Fruit fly (Drosophila melanogaster): Measurements from ENCODE around the gene Hers.

DNA sequence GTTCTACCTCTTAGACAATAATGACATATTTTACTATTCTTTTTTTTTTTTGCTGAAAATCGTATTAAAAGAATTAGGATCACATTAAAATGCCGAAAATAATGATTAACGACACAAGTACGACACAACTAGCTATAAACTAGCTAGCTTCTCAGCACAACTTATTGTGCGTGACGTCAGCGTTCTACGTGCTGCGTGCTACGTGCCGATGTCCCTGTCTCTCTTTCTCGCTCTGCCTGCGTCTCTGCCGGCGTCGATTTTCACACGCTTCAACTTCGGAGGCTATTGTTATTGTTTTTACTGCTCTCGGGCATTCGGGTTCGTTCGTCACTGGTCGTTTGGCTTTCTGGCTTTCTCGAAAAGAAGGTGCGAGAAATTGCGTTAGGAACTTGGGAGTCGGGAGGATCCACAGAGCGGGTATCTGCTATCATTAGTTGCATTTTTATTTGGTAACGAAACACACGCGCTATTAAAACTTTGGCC, 32.1 kb downstream of the Hers start:
- no peak for TF ChIP-seq sv (GFP tag; optimal IDR thresholded peaks at IDR 0.05)
- peak; percentile 45 for TF ChIP-seq woc (GFP tag; optimal IDR thresholded peaks at IDR 0.05)
- no peak for TF ChIP-seq Hr83 (GFP tag; optimal IDR thresholded peaks at IDR 0.05; ENCODE audit: poor library complexity, severe bottlenecking)
- no peak for TF ChIP-seq CrebA (GFP tag; optimal IDR thresholded peaks at IDR 0.05; ENCODE audit: borderline replicate concordance)
- no peak for TF ChIP-seq foxo (GFP tag; optimal IDR thresholded peaks at IDR 0.05)
- no peak for TF ChIP-seq brk (GFP tag; optimal IDR thresholded peaks at IDR 0.05)
- no peak for TF ChIP-seq CG32264 (GFP tag; optimal IDR thresholded peaks at IDR 0.05)
- no peak for TF ChIP-seq GATAd (GFP tag; optimal IDR thresholded peaks at IDR 0.05)
- TF ChIP-seq usp (GFP tag; optimal IDR thresholded peaks at IDR 0.05): no peak
- TF ChIP-seq ey (GFP tag; optimal IDR thresholded peaks at IDR 0.05): no peak
- TF ChIP-seq jim (GFP tag; optimal IDR thresholded peaks at IDR 0.05): no peak
- no peak for TF ChIP-seq Abd-B (GFP tag; optimal IDR thresholded peaks at IDR 0.05)
- TF ChIP-seq br (GFP tag; optimal IDR thresholded peaks at IDR 0.05): peak; percentile 19
